Fruit fly (Drosophila melanogaster) whole organism, embryonic: ENCODE measurements around the gene CG43693.

Experiments
- Asciz ChIP-seq: fragments of 200-800 bp; sonication (Bioruptor generic); optimal IDR thresholded peaks from 2 replicates; lab custom pipeline; 2017; ENCODE audit warnings: missing biosample characterization, mild to moderate bottlenecking, missing genetic modification characterization, missing genetic modification reagents
- Bteb2 ChIP-seq: fragments of 200-800 bp; sonication (Bioruptor generic); optimal IDR thresholded peaks from 2 replicates; lab custom pipeline; 2016; ENCODE audit warnings: missing biosample characterization, missing genetic modification characterization
- CG10959 ChIP-seq: fragments of 200-800 bp; sonication (Bioruptor generic); IDR thresholded peaks from 2 replicates; pipeline ENCODE4 v1.3.6; 2022; ENCODE audit warnings: missing biosample characterization, missing genetic modification characterization
- CG12391 ChIP-seq: fragments of 200-800 bp; sonication (Bioruptor generic); optimal IDR thresholded peaks from 3 replicates; lab custom pipeline; 2018; ENCODE audit warnings: missing biosample characterization, mild to moderate bottlenecking, missing genetic modification characterization, moderate library complexity
- CG12769 ChIP-seq: fragments of 200-800 bp; sonication (Bioruptor generic); optimal IDR thresholded peaks from 2 replicates; lab custom pipeline; 2019; ENCODE audit warnings: missing biosample characterization, mild to moderate bottlenecking, missing genetic modification characterization, moderate library complexity
- CG13424 ChIP-seq: fragments of 200-800 bp; sonication (Bioruptor generic); optimal IDR thresholded peaks from 2 replicates; lab custom pipeline; 2019; ENCODE audit warnings: missing biosample characterization, mild to moderate bottlenecking, missing genetic modification characterization, moderate library complexity
- CG13894 ChIP-seq: fragments of 200-800 bp; sonication (Bioruptor generic); optimal IDR thresholded peaks from 3 replicates; lab custom pipeline; 2018; ENCODE audit warnings: missing biosample characterization, mild to moderate bottlenecking, missing genetic modification characterization, moderate library complexity
- CG14860 ChIP-seq: fragments of 200-800 bp; sonication (Bioruptor generic); IDR thresholded peaks from 3 replicates; pipeline ENCODE4 v1.3.6; 2022; ENCODE audit warnings: missing biosample characterization, missing genetic modification characterization; ENCODE audit not compliant: partially characterized antibody
- CG31365 ChIP-seq: fragments of 200-800 bp; sonication (Bioruptor generic); optimal IDR thresholded peaks from 2 replicates; lab custom pipeline; 2018; ENCODE audit warnings: missing biosample characterization, mild to moderate bottlenecking, missing genetic modification characterization
- CG4282 ChIP-seq: fragments of 200-800 bp; sonication (Bioruptor generic); optimal IDR thresholded peaks from 2 replicates; lab custom pipeline; 2016; ENCODE audit warnings: missing biosample characterization, missing genetic modification characterization
- CG5245 ChIP-seq: fragments of 200-800 bp; sonication (Bioruptor generic); optimal IDR thresholded peaks from 3 replicates; lab custom pipeline; 2016; ENCODE audit warnings: missing biosample characterization, missing genetic modification characterization
- CG6683 ChIP-seq: fragments of 200-800 bp; sonication (Bioruptor generic); optimal IDR thresholded peaks from 2 replicates; lab custom pipeline; 2017; ENCODE audit warnings: missing biosample characterization, mild to moderate bottlenecking, missing genetic modification characterization, missing genetic modification reagents
- CG7556 ChIP-seq: fragments of 200-800 bp; sonication (Bioruptor generic); optimal IDR thresholded peaks from 2 replicates; lab custom pipeline; 2017; ENCODE audit warnings: missing biosample characterization, mild to moderate bottlenecking, missing genetic modification characterization
- CG8924 ChIP-seq: fragments of 200-800 bp; optimal IDR thresholded peaks from 3 replicates; lab custom pipeline; 2019; ENCODE audit warnings: missing biosample characterization, mild to moderate bottlenecking, missing genetic modification characterization, moderate library complexity
- CG9609 ChIP-seq: fragments of 200-800 bp; sonication (Bioruptor generic); optimal IDR thresholded peaks from 3 replicates; lab custom pipeline; 2016; ENCODE audit warnings: missing biosample characterization, missing genetic modification characterization
- CHES-1-like ChIP-seq: fragments of 200-800 bp; sonication (Bioruptor generic); optimal IDR thresholded peaks from 2 replicates; lab custom pipeline; 2016; ENCODE audit warnings: missing biosample characterization, missing genetic modification characterization
- Chrac-16 ChIP-seq: fragments of 200-800 bp; sonication (Bioruptor generic); optimal IDR thresholded peaks from 3 replicates; lab custom pipeline; 2016; ENCODE audit warnings: missing biosample characterization, missing genetic modification characterization
- D ChIP-seq, 2 experiments: fragments of 200-800 bp in 1 of 2; fragments of >200 bp in 1 of 2; sonication (Bioruptor generic) in 1 of 2; optimal IDR thresholded peaks; 2 replicates in 1 of 2; 3 replicates in 1 of 2; lab custom pipeline; 2017; ENCODE audit warnings: mild to moderate bottlenecking in 1 of 2, missing biosample characterization in 1 of 2, missing genetic modification characterization in 1 of 2, missing genetic modification reagents in 1 of 2
- Ets97D ChIP-seq: fragments of 200-800 bp; sonication (Bioruptor generic); optimal IDR thresholded peaks from 3 replicates; lab custom pipeline; 2016; ENCODE audit warnings: missing biosample characterization, missing genetic modification characterization
- HLH54F ChIP-seq: fragments of 200-800 bp; sonication (Bioruptor generic); optimal IDR thresholded peaks from 3 replicates; lab custom pipeline; 2016; ENCODE audit warnings: missing biosample characterization, missing genetic modification characterization
- Lim3 ChIP-seq: fragments of 200-800 bp; sonication (Bioruptor generic); IDR thresholded peaks from 2 replicates; pipeline ENCODE4 v1.3.6; 2022; ENCODE audit warnings: missing biosample characterization, missing genetic modification characterization
- Mrtf ChIP-seq: fragments of 200-800 bp; sonication (Bioruptor generic); IDR thresholded peaks from 3 replicates; pipeline ENCODE4 v1.3.6; 2022; ENCODE audit warnings: missing biosample characterization, missing genetic modification characterization
- Nf-YA ChIP-seq: fragments of 200-800 bp; sonication (Bioruptor generic); IDR thresholded peaks from 2 replicates; pipeline ENCODE4 v1.3.6; 2022; ENCODE audit warnings: missing biosample characterization, missing genetic modification characterization
- Nf-YB ChIP-seq: fragments of 200-800 bp; sonication (Bioruptor generic); optimal IDR thresholded peaks from 3 replicates; lab custom pipeline; 2019; ENCODE audit warnings: missing biosample characterization, mild to moderate bottlenecking, missing genetic modification characterization, moderate library complexity
- Scr ChIP-seq: fragments of 200-800 bp; sonication (Bioruptor generic); IDR thresholded peaks from 2 replicates; pipeline ENCODE4 v1.3.6; 2022; ENCODE audit warnings: missing biosample characterization, missing genetic modification characterization; ENCODE audit not compliant: partially characterized antibody
- Six4 ChIP-seq: fragments of 200-800 bp; sonication (Bioruptor generic); optimal IDR thresholded peaks from 2 replicates; lab custom pipeline; 2016; ENCODE audit warnings: missing biosample characterization, missing genetic modification characterization
- Xbp1 ChIP-seq: fragments of 200-800 bp; sonication (Bioruptor generic); optimal IDR thresholded peaks from 3 replicates; lab custom pipeline; 2016; ENCODE audit warnings: missing biosample characterization, mild to moderate bottlenecking, missing genetic modification characterization
- cad ChIP-seq: fragments of >200 bp; optimal IDR thresholded peaks from 2 replicates; lab custom pipeline; 2017; ENCODE audit warnings: missing biosample characterization, missing genetic modification characterization
- cas ChIP-seq: fragments of 200-800 bp; sonication (Bioruptor generic); IDR thresholded peaks from 2 replicates; pipeline ENCODE4 v1.3.6; 2022; ENCODE audit warnings: missing biosample characterization, missing genetic modification characterization
- dati ChIP-seq: fragments of 200-800 bp; sonication (Bioruptor generic); IDR thresholded peaks from 2 replicates; pipeline ENCODE4 v1.3.6; 2022; ENCODE audit warnings: missing biosample characterization, missing genetic modification characterization
- dm ChIP-seq: fragments of 200-800 bp; sonication (Bioruptor generic); optimal IDR thresholded peaks from 3 replicates; lab custom pipeline; 2016; ENCODE audit warnings: missing biosample characterization, missing genetic modification characterization
- fd3F ChIP-seq: fragments of 200-800 bp; sonication (Bioruptor generic); optimal IDR thresholded peaks from 2 replicates; lab custom pipeline; 2018; ENCODE audit warnings: missing biosample characterization, mild to moderate bottlenecking, missing genetic modification characterization, moderate library complexity
- fd96Cb ChIP-seq: fragments of 200-800 bp; sonication (Bioruptor generic); optimal IDR thresholded peaks from 2 replicates; lab custom pipeline; 2018; ENCODE audit warnings: missing biosample characterization, mild to moderate bottlenecking, missing genetic modification characterization, moderate library complexity
- her ChIP-seq: fragments of 200-800 bp; sonication (Bioruptor generic); optimal IDR thresholded peaks from 2 replicates; lab custom pipeline; 2016; ENCODE audit warnings: missing biosample characterization, missing genetic modification characterization
- kah ChIP-seq: fragments of 200-800 bp; sonication (Bioruptor generic); optimal IDR thresholded peaks from 2 replicates; lab custom pipeline; 2018; ENCODE audit warnings: missing biosample characterization, mild to moderate bottlenecking, missing genetic modification characterization
- mam ChIP-seq: fragments of 200-800 bp; sonication (Bioruptor generic); optimal IDR thresholded peaks from 3 replicates; lab custom pipeline; 2016; ENCODE audit warnings: missing biosample characterization, missing genetic modification characterization
- onecut ChIP-seq: fragments of 200-800 bp; sonication (Bioruptor generic); IDR thresholded peaks from 2 replicates; pipeline ENCODE4 v1.3.6; 2022; ENCODE audit warnings: missing biosample characterization, missing genetic modification characterization
- psq ChIP-seq: fragments of 200-800 bp; sonication (Bioruptor generic); optimal IDR thresholded peaks from 2 replicates; lab custom pipeline; 2017; ENCODE audit warnings: missing biosample characterization, missing genetic modification characterization
- ro ChIP-seq: fragments of 200-800 bp; sonication (Bioruptor generic); IDR thresholded peaks from 2 replicates; pipeline ENCODE4 v1.3.6; 2022; ENCODE audit warnings: missing biosample characterization, missing genetic modification characterization
- sens ChIP-seq: fragments of 200-800 bp; sonication (Bioruptor generic); peaks from one replicate; lab custom pipeline; 2016; ENCODE audit warnings: missing biosample characterization, missing genetic modification characterization
- seq ChIP-seq: fragments of 200-800 bp; sonication (Bioruptor generic); IDR thresholded peaks from 2 replicates; pipeline ENCODE4 v1.3.6; 2022; ENCODE audit warnings: missing biosample characterization, missing genetic modification characterization
- shn ChIP-seq: fragments of 200-800 bp; sonication (Bioruptor generic); optimal IDR thresholded peaks from 3 replicates; lab custom pipeline; 2016; ENCODE audit warnings: missing biosample characterization, missing genetic modification characterization
- slou ChIP-seq: fragments of 200-800 bp; sonication (Bioruptor generic); optimal IDR thresholded peaks from 3 replicates; lab custom pipeline; 2016; ENCODE audit warnings: missing biosample characterization, missing genetic modification characterization
- sr ChIP-seq: fragments of 200-800 bp; sonication (Bioruptor generic); IDR thresholded peaks from 3 replicates; pipeline ENCODE4 v1.3.6; 2022; ENCODE audit warnings: missing biosample characterization, missing genetic modification characterization
- ssp ChIP-seq: fragments of 200-800 bp; sonication (Bioruptor generic); IDR thresholded peaks from 2 replicates; pipeline ENCODE4 v1.3.6; 2022; ENCODE audit warnings: missing biosample characterization, missing genetic modification characterization
- tio ChIP-seq: fragments of 200-800 bp; sonication (Bioruptor generic); optimal IDR thresholded peaks from 2 replicates; lab custom pipeline; 2017; ENCODE audit warnings: missing biosample characterization, missing genetic modification characterization, inconsistent platforms
- tna ChIP-seq: fragments of 200-800 bp; sonication (Bioruptor generic); IDR thresholded peaks from 2 replicates; pipeline ENCODE4 v1.3.6; 2022; ENCODE audit warnings: missing biosample characterization, missing genetic modification characterization; ENCODE audit not compliant: partially characterized antibody
- toy ChIP-seq: fragments of 200-800 bp; sonication (Bioruptor generic); IDR thresholded peaks from 2 replicates; pipeline ENCODE4 v1.3.6; 2022; ENCODE audit warnings: missing biosample characterization, missing genetic modification characterization
- yki ChIP-seq: fragments of >200 bp; optimal IDR thresholded peaks from 3 replicates; lab custom pipeline; 2018
- zen ChIP-seq: fragments of 200-800 bp; sonication (Bioruptor generic); optimal IDR thresholded peaks from 3 replicates; lab custom pipeline; 2018; ENCODE audit warnings: missing biosample characterization, mild to moderate bottlenecking, missing genetic modification characterization, moderate library complexity

The CG43693 gene

DNA sequence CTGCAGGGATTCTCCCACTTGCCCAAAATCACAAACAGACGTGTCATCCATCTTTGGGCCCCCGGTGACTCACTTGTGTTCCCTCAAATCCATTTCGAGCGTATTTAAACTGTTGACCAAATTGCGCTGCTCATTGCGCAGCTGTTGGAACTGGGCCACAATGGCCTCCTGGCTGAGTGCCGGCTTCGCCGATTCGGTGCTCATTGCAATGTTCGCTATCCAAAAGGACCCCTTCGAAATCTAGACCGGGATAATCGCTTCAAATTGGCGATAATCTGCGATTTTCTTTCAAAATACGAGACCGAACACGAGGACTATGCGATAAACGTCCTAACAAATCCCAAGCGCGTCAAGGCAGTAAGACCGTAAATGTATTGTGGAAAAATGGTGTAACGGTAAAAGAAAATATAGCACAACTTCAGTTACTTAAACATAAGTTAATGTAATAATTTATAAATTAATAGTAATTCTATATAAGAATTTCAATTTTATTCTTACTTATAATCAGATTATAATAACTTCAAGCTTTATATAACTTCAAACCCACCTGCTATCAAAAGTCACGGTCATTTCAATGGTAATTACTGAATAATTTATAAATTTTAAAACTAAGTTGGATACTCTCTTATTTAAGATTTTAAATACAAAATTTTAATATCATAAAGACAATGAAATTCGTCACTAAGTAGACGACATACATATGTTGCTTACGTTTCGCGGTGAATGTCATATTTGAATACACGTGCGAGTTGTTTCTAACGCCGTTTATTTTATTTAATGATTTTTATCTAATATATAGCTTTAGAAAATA lies 23.1 kb upstream of the CG43693 start, which contains the start of the genes Pfdn2 and Noc1 (continued):
- no peak for TF ChIP-seq CG31365
- TF ChIP-seq CG8924, result peak; percentile 50
- peak; percentile 32; the same call in 1 of the 2 replicates for TF ChIP-seq ssp
- TF ChIP-seq Nf-YB, result no peak
- 0 out of 2 replicates have a peak, but pooled peaks have one; percentile 7 for TF ChIP-seq cas
- no peak for TF ChIP-seq psq (GFP tag; lab: Kevin White, UChicago)
- peak; percentile 57 for TF ChIP-seq dm
- no peak for TF ChIP-seq CG7556 (GFP tag; lab: Kevin White, UChicago)
- TF ChIP-seq onecut (GFP tag; lab: Robert Waterston, UW), result no peak
- peak; percentile 68 for TF ChIP-seq Xbp1 (GFP tag; lab: Kevin White, UChicago)
- no peak for TF ChIP-seq tna (GFP tag; lab: Robert Waterston, UW)
- no peak for TF ChIP-seq Nf-YA
- no peak for TF ChIP-seq zen (tag; lab: Kevin White, UChicago)
- TF ChIP-seq sr (GFP tag; lab: Robert Waterston, UW), result no peak
- TF ChIP-seq CG10959 (GFP tag; lab: Robert Waterston, UW), result no peak
- TF ChIP-seq CG13424, result peak; percentile 73
- no peak for TF ChIP-seq Mrtf (GFP tag; lab: Robert Waterston, UW)
- no peak for TF ChIP-seq yki (lab: Kevin White, UChicago)
- TF ChIP-seq tio (GFP tag; lab: Kevin White, UChicago), result no peak
- TF ChIP-seq CG9609 (GFP tag; lab: Kevin White, UChicago), result no peak
- TF ChIP-seq CG12769 (tag; lab: Kevin White, UChicago), result no peak
- TF ChIP-seq Scr (GFP tag; lab: Robert Waterston, UW), result no peak
- TF ChIP-seq Ets97D (GFP tag; lab: Kevin White, UChicago), result no peak
- TF ChIP-seq dati, result no peak
- no peak for TF ChIP-seq CG5245 (GFP tag; lab: Kevin White, UChicago)
- TF ChIP-seq seq (GFP tag; lab: Robert Waterston, UW), result no peak
- TF ChIP-seq slou (GFP tag; lab: Kevin White, UChicago), result no peak
- no peak for TF ChIP-seq cad (GFP tag; lab: Kevin White, UChicago)
- TF ChIP-seq Bteb2, result no peak
- no peak for TF ChIP-seq CG14860
- TF ChIP-seq Six4 (GFP tag; lab: Kevin White, UChicago), result peak; percentile 47
- TF ChIP-seq fd3F (GFP tag; lab: Kevin White, UChicago), result peak; percentile 53
- no peak for TF ChIP-seq her (GFP tag; lab: Kevin White, UChicago)
- no peak for TF ChIP-seq CG4282
- TF ChIP-seq fd96Cb (tag; lab: Kevin White, UChicago), result peak; percentile 41
- TF ChIP-seq sens, result no peak
- TF ChIP-seq Lim3 (GFP tag; lab: Robert Waterston, UW), result no peak
- no peak for TF ChIP-seq Asciz (GFP tag; lab: Kevin White, UChicago)
- TF ChIP-seq D (optimal IDR thresholded peaks at IDR 0.05; lab: Kevin White, UChicago), result peak; percentile 73
- no peak for TF ChIP-seq D (GFP tag; optimal IDR thresholded peaks at IDR 0.05; lab: Kevin White, UChicago)
- no peak for TF ChIP-seq toy (GFP tag; lab: Robert Waterston, UW)
- no peak for TF ChIP-seq kah (GFP tag; lab: Kevin White, UChicago)
- peak; percentile 43 for TF ChIP-seq mam (GFP tag; lab: Kevin White, UChicago)
- TF ChIP-seq CG12391 (tag; lab: Kevin White, UChicago), result peak; percentile 89
- no peak for TF ChIP-seq ro (GFP tag; lab: Robert Waterston, UW)
- TF ChIP-seq shn, result no peak
- no peak for TF ChIP-seq HLH54F (GFP tag; lab: Kevin White, UChicago)
- TF ChIP-seq Chrac-16 (GFP tag; lab: Kevin White, UChicago), result peak; percentile 42
- no peak for TF ChIP-seq CHES-1-like (GFP tag; lab: Kevin White, UChicago)
- peak; percentile 5 for TF ChIP-seq CG6683
- no peak for TF ChIP-seq CG13894 (tag; lab: Kevin White, UChicago)
